Worm (Caenorhabditis elegans) whole organism, L3 larva: Measurements from ENCODE around the gene rps-14.

Source experiments
- daf-12 ChIP-seq: fragments of 150-350 bp; optimal IDR thresholded peaks from 2 replicates; lab custom pipeline; 2014; ENCODE audit warnings: missing biosample characterization, missing genetic modification reagents, missing genetic modification characterization
- lin-39 ChIP-seq: fragments of 150-350 bp; optimal IDR thresholded peaks from 2 replicates; lab custom pipeline; 2018; ENCODE audit warnings: missing biosample characterization, missing genetic modification reagents, missing genetic modification characterization
- snpc-4 ChIP-seq: fragments of 150-350 bp; optimal IDR thresholded peaks from 2 replicates; lab custom pipeline; 2014; ENCODE audit warnings: missing biosample characterization, missing genetic modification characterization

DNA sequence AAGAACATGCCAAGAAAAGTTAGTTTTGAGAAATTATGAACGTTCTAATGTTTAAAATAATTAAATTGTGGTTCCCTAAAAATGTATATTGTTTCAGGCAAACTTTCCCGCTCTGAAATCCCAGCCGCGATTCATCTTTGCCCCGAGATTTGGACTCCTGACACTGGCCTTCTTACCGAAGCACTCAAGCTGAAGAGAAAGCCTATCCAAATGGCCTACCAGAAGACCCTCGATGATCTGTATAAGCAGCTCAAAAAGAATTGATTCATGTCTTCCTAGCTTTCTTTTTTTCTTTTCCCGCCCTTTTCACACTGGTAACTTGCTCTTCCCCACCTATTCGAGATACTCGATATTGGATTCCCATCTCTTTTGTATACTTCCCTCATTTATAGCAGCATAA is 9.3 kb downstream of the rps-14 start:
- TF ChIP-seq daf-12 (tag; lab: Kevin White, UChicago) = no peak
- no peak for TF ChIP-seq snpc-4
- TF ChIP-seq lin-39 = no peak
